Worm (Caenorhabditis elegans): ENCODE data around the gene kap-1.

Gene kap-1

ce11 chrIII:7378522-7378921 is 39.9 kb downstream of the kap-1 start:
- TF ChIP-seq sea-2 (GFP tag; optimal IDR thresholded peaks at IDR 0.05) (no peak), ama-1 (optimal IDR thresholded peaks at IDR 0.05) (peak; percentile 21), pha-4 (tag; optimal IDR thresholded peaks at IDR 0.05) (no peak), mdl-1 (tag; optimal IDR thresholded peaks at IDR 0.05) (no peak), unc-62 (GFP tag; optimal IDR thresholded peaks at IDR 0.05) (no peak), pqm-1 (tag; optimal IDR thresholded peaks at IDR 0.05) (no peak), eor-1 (tag; optimal IDR thresholded peaks at IDR 0.05) (no peak)

DNA sequence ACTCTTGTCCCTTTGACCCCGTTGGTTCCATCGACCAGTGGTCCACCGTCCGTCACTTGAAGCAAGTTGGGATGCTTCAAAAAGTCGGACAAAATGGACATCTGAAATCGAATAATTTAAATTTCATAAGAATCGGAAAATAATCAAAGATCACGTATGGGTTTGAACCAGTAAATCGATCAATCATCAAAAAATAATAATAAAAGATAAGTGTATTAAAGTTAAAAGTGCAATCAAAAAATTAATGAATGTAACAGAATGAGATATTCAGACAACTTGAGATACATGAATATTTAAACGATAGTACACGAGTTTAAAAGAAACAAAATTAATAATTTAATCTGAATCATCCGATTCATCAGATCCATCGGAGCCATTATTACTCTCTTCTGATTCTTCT is 40.3 kb downstream of the kap-1 start, which contains the start of gene T20B12.7:
Gene T20B12.7 (minus strand): TSS at position 101 of the 400 bp plus-strand sequence.
- no peak for TF ChIP-seq nfya-1 (tag; optimal IDR thresholded peaks at IDR 0.05; ENCODE audit: insufficient read depth)
- no peak for TF ChIP-seq nhr-12 (tag; optimal IDR thresholded peaks at IDR 0.05)
- no peak for TF ChIP-seq fkh-2 (tag; optimal IDR thresholded peaks at IDR 0.05)
- no peak for TF ChIP-seq nhr-76 (tag; optimal IDR thresholded peaks at IDR 0.05)
- no peak for TF ChIP-seq egl-5 (tag; optimal IDR thresholded peaks at IDR 0.05)
- no peak for TF ChIP-seq nhr-11 (tag; optimal IDR thresholded peaks at IDR 0.05)
- TF ChIP-seq nhr-25 (tag; optimal IDR thresholded peaks at IDR 0.05): no peak
- TF ChIP-seq eor-1 (tag; optimal IDR thresholded peaks at IDR 0.05): no peak
- no peak for TF ChIP-seq nhr-237 (tag; optimal IDR thresholded peaks at IDR 0.05)

- no peak for TF ChIP-seq nhr-67 (tag; optimal IDR thresholded peaks at IDR 0.05)
- TF ChIP-seq jun-1 (tag; optimal IDR thresholded peaks at IDR 0.05): no peak
- no peak for TF ChIP-seq elt-3 (tag; optimal IDR thresholded peaks at IDR 0.05)
- TF ChIP-seq lsy-12 (tag; optimal IDR thresholded peaks at IDR 0.05): no peak
- no peak for TF ChIP-seq zag-1 (tag; optimal IDR thresholded peaks at IDR 0.05)
- TF ChIP-seq snpc-4 (tag; optimal IDR thresholded peaks at IDR 0.05): no peak
- TF ChIP-seq fos-1 (tag; optimal IDR thresholded peaks at IDR 0.05): no peak
These were observed 41.5 kb downstream of the kap-1 start for ce11 chrIII:7380120-7380519.

ce11 chrIII:7381546-7382171 is 43.0 kb downstream of the kap-1 start, which contains the start of the genes hmg-4 and T20B12.3:
Gene hmg-4, minus strand, starts transcription at chrIII:7381596.
Gene T20B12.3, plus strand, starts transcription at chrIII:7382115.
- TF ChIP-seq nfya-1 (tag; optimal IDR thresholded peaks at IDR 0.05; ENCODE audit: insufficient read depth): peak; percentile 76
- TF ChIP-seq ztf-4 (tag; optimal IDR thresholded peaks at IDR 0.05): no peak
- TF ChIP-seq ceh-82 (tag; optimal IDR thresholded peaks at IDR 0.05): no peak
- TF ChIP-seq fkh-10 (GFP tag; optimal IDR thresholded peaks at IDR 0.05): no peak
- no peak for TF ChIP-seq mml-1 (tag; optimal IDR thresholded peaks at IDR 0.05)
- no peak for TF ChIP-seq pqm-1 (tag; optimal IDR thresholded peaks at IDR 0.05)
- TF ChIP-seq nhr-25 (tag; optimal IDR thresholded peaks at IDR 0.05): peak; percentile 45
- no peak for TF ChIP-seq sea-2 (GFP tag; optimal IDR thresholded peaks at IDR 0.05)
- TF ChIP-seq elt-1 (tag; optimal IDR thresholded peaks at IDR 0.05): no peak
- TF ChIP-seq unc-39 (tag; optimal IDR thresholded peaks at IDR 0.05): no peak
- no peak for TF ChIP-seq lsy-12 (tag; optimal IDR thresholded peaks at IDR 0.05)
- no peak for TF ChIP-seq daf-12 (tag; optimal IDR thresholded peaks at IDR 0.05)
- TF ChIP-seq ceh-28 (tag; optimal IDR thresholded peaks at IDR 0.05): no peak
- no peak for TF ChIP-seq R02D3.7 (tag; optimal IDR thresholded peaks at IDR 0.05)
- no peak for TF ChIP-seq egl-27 (tag; optimal IDR thresholded peaks at IDR 0.05)
- TF ChIP-seq nhr-11 (tag; optimal IDR thresholded peaks at IDR 0.05): no peak
- TF ChIP-seq tbx-2 (tag; optimal IDR thresholded peaks at IDR 0.05): no peak
- peak; percentile 23 for TF ChIP-seq snpc-4 (tag; optimal IDR thresholded peaks at IDR 0.05)
- peak; percentile 38 for TF ChIP-seq nhr-23 (tag; optimal IDR thresholded peaks at IDR 0.05)
- TF ChIP-seq pha-4 (tag; optimal IDR thresholded peaks at IDR 0.05): peak; percentile 49
- no peak for TF ChIP-seq mdl-1 (tag; optimal IDR thresholded peaks at IDR 0.05)
- no peak for TF ChIP-seq elt-3 (tag; optimal IDR thresholded peaks at IDR 0.05)
- TF ChIP-seq egl-5 (tag; optimal IDR thresholded peaks at IDR 0.05): peak; percentile 31
- TF ChIP-seq nhr-12 (tag; optimal IDR thresholded peaks at IDR 0.05): no peak
- TF ChIP-seq nhr-28 (tag; optimal IDR thresholded peaks at IDR 0.05): no peak
- no peak for TF ChIP-seq nhr-43 (tag; optimal IDR thresholded peaks at IDR 0.05; ENCODE audit: poor library complexity, severe bottlenecking)
- TF ChIP-seq ceh-9 (tag; optimal IDR thresholded peaks at IDR 0.05): no peak
- no peak for TF ChIP-seq ZK546.5 (tag; optimal IDR thresholded peaks at IDR 0.05)
- peak; percentile 66 for TF ChIP-seq lin-15B (tag; optimal IDR thresholded peaks at IDR 0.05)
- TF ChIP-seq ztf-11 (tag; optimal IDR thresholded peaks at IDR 0.05): no peak
- TF ChIP-seq fkh-2 (tag; optimal IDR thresholded peaks at IDR 0.05): no peak
- peak; percentile 13 for TF ChIP-seq elt-2 (tag; optimal IDR thresholded peaks at IDR 0.05)
- TF ChIP-seq nhr-67 (tag; optimal IDR thresholded peaks at IDR 0.05): no peak
- no peak for TF ChIP-seq nhr-76 (tag; optimal IDR thresholded peaks at IDR 0.05)
- TF ChIP-seq skn-1 (tag; optimal IDR thresholded peaks at IDR 0.05): no peak
- no peak for TF ChIP-seq nhr-237 (tag; optimal IDR thresholded peaks at IDR 0.05)
- no peak for TF ChIP-seq zag-1 (tag; optimal IDR thresholded peaks at IDR 0.05)
- no peak for TF ChIP-seq aly-2 (tag; optimal IDR thresholded peaks at IDR 0.05)
- no peak for TF ChIP-seq ama-1 (optimal IDR thresholded peaks at IDR 0.05)
- no peak for TF ChIP-seq eor-1 (tag; optimal IDR thresholded peaks at IDR 0.05)
- peak; percentile 34 for TF ChIP-seq hmg-11 (tag; optimal IDR thresholded peaks at IDR 0.05)
- no peak for TF ChIP-seq fos-1 (tag; optimal IDR thresholded peaks at IDR 0.05)
- no peak for TF ChIP-seq unc-62 (GFP tag; optimal IDR thresholded peaks at IDR 0.05)

All from whole organism, L3 larva.